Worm (Caenorhabditis elegans) whole organism, L1 larva: ENCODE results near the gene smc-5.

ENCODE experiments used
- C16A3.4 ChIP-seq: fragments of 150-350 bp; optimal IDR thresholded peaks from 2 replicates; lab custom pipeline; 2014; ENCODE audit warnings: missing biosample characterization, missing genetic modification characterization
- C34B4.2 ChIP-seq: sonication (generic microtip); optimal IDR thresholded peaks from 2 replicates; lab custom pipeline; 2017; ENCODE audit warnings: mild to moderate bottlenecking, missing genetic modification characterization, missing compliant biosample characterization
- F16B12.6 ChIP-seq: fragments of 150-350 bp; optimal IDR thresholded peaks from 2 replicates; lab custom pipeline; 2014; ENCODE audit warnings: missing biosample characterization, missing genetic modification characterization
- aha-1 ChIP-seq: fragments of 150-350 bp; optimal IDR thresholded peaks from 2 replicates; lab custom pipeline; 2014; ENCODE audit warnings: missing biosample characterization, missing genetic modification characterization
- alr-1 ChIP-seq: fragments of 200-800 bp; sonication (Bioruptor generic); optimal IDR thresholded peaks from 2 replicates; lab custom pipeline; 2018; ENCODE audit warnings: borderline replicate concordance, mild to moderate bottlenecking, missing genetic modification characterization, missing compliant biosample characterization
- aly-2 ChIP-seq: fragments of 150-350 bp; optimal IDR thresholded peaks from 2 replicates; lab custom pipeline; 2014; ENCODE audit warnings: missing biosample characterization, missing genetic modification characterization
- blmp-1 ChIP-seq: fragments of 150-350 bp; optimal IDR thresholded peaks from 2 replicates; lab custom pipeline; 2014; ENCODE audit warnings: missing biosample characterization, missing genetic modification characterization
- ceh-63 ChIP-seq: fragments of 200-800 bp; sonication (Bioruptor generic); optimal IDR thresholded peaks from 2 replicates; lab custom pipeline; 2018; ENCODE audit warnings: mild to moderate bottlenecking, missing genetic modification characterization, missing compliant biosample characterization
- ceh-82 ChIP-seq, 3 experiments: fragments of 150-350 bp in 1 of 3; sonication (generic microtip) in 2 of 3; optimal IDR thresholded peaks; 2 replicates each; lab custom pipeline; 2014 to 2017; ENCODE audit warnings: missing biosample characterization in 3 of 3, missing genetic modification characterization in 3 of 3
- ceh-88 ChIP-seq: fragments of 200-800 bp; sonication (Bioruptor generic); IDR thresholded peaks from 2 replicates; pipeline ENCODE4 v1.3.6; 2022; ENCODE audit warnings: missing genetic modification characterization, missing compliant biosample characterization
- ceh-90 ChIP-seq: sonication (generic microtip); optimal IDR thresholded peaks from 2 replicates; lab custom pipeline; 2016; ENCODE audit warnings: missing genetic modification characterization, missing compliant biosample characterization
- ces-1 ChIP-seq: fragments of 150-350 bp; optimal IDR thresholded peaks from 2 replicates; lab custom pipeline; 2014; ENCODE audit warnings: missing biosample characterization, missing genetic modification reagents, missing genetic modification characterization
- dsc-1 ChIP-seq: sonication (generic microtip); optimal IDR thresholded peaks from 2 replicates; lab custom pipeline; 2016; ENCODE audit warnings: mild to moderate bottlenecking, missing genetic modification characterization, missing compliant biosample characterization
- efl-1 ChIP-seq, 4 experiments: fragments of 150-350 bp; optimal IDR thresholded peaks in 3 of 4; peaks in 1 of 4; 1 replicate in 1 of 4; 2 replicates in 3 of 4; lab custom pipeline; 2014; ENCODE audit warnings: missing biosample characterization in 2 of 4, missing genetic modification characterization in 2 of 4, missing genetic modification reagents in 2 of 4
- elt-3 ChIP-seq, 6 experiments: fragments of 150-350 bp in 1 of 6; sonication (generic microtip); optimal IDR thresholded peaks; 2 replicates each; lab custom pipeline; 2017 to 2018; ENCODE audit warnings: missing biosample characterization in 6 of 6, missing genetic modification characterization in 6 of 6, inconsistent platforms in 1 of 6
- fkh-4 ChIP-seq: sonication (generic microtip); optimal IDR thresholded peaks from 2 replicates; lab custom pipeline; 2016; ENCODE audit warnings: missing compliant biosample characterization, missing genetic modification characterization, borderline replicate concordance
- fkh-8 ChIP-seq: sonication (generic microtip); optimal IDR thresholded peaks from 2 replicates; lab custom pipeline; 2016; ENCODE audit warnings: mild to moderate bottlenecking, missing genetic modification characterization, missing compliant biosample characterization
- fos-1 ChIP-seq: fragments of 150-350 bp; optimal IDR thresholded peaks from 2 replicates; lab custom pipeline; 2014; ENCODE audit warnings: missing biosample characterization, missing genetic modification characterization
- grh-1 ChIP-seq: fragments of 200-800 bp; sonication (Bioruptor generic); IDR thresholded peaks from 2 replicates; pipeline ENCODE4 v1.3.6; 2022; ENCODE audit warnings: missing genetic modification reagents, missing genetic modification characterization, missing compliant biosample characterization
- hlh-4 ChIP-seq: sonication (generic microtip); optimal IDR thresholded peaks from 2 replicates; lab custom pipeline; 2016; ENCODE audit warnings: mild to moderate bottlenecking, missing genetic modification characterization, missing compliant biosample characterization
- hpl-2 ChIP-seq: fragments of 150-350 bp; optimal IDR thresholded peaks from 2 replicates; lab custom pipeline; 2014; ENCODE audit warnings: missing biosample characterization, missing genetic modification reagents, missing genetic modification characterization
- irx-1 ChIP-seq: sonication (generic microtip); optimal IDR thresholded peaks from 2 replicates; lab custom pipeline; 2016; ENCODE audit warnings: missing genetic modification characterization, missing compliant biosample characterization
- isw-1 ChIP-seq: fragments of 200-800 bp; sonication (Bioruptor generic); IDR thresholded peaks from 2 replicates; pipeline ENCODE4 v1.3.6; 2022; ENCODE audit warnings: missing genetic modification characterization, missing compliant biosample characterization
- lin-13 ChIP-seq: fragments of 150-350 bp; optimal IDR thresholded peaks from 2 replicates; lab custom pipeline; 2014; ENCODE audit warnings: missing biosample characterization, missing genetic modification reagents, missing genetic modification characterization
- lin-15B ChIP-seq: fragments of 150-350 bp; sonication (generic microtip); optimal IDR thresholded peaks from 3 replicates; lab custom pipeline; 2014; ENCODE audit warnings: missing biosample characterization, missing genetic modification characterization
- lin-35 ChIP-seq, 2 experiments: fragments of 150-350 bp; optimal IDR thresholded peaks; 2 replicates each; lab custom pipeline; 2014; ENCODE audit warnings: missing biosample characterization in 2 of 2, missing genetic modification characterization in 2 of 2, missing genetic modification reagents in 2 of 2
- lin-39 ChIP-seq: fragments of 150-350 bp; optimal IDR thresholded peaks from 2 replicates; lab custom pipeline; 2014; ENCODE audit warnings: missing biosample characterization, missing genetic modification reagents, missing genetic modification characterization
- mdl-1 ChIP-seq, 2 experiments: fragments of 150-350 bp; optimal IDR thresholded peaks; 2 replicates each; lab custom pipeline; 2014 to 2017; ENCODE audit warnings: missing biosample characterization in 2 of 2, missing genetic modification characterization in 2 of 2, inconsistent platforms in 1 of 2
- mep-1 ChIP-seq: fragments of 150-350 bp; optimal IDR thresholded peaks from 2 replicates; lab custom pipeline; 2014; ENCODE audit warnings: missing biosample characterization, missing genetic modification characterization
- nhr-11 ChIP-seq: fragments of 150-350 bp; optimal IDR thresholded peaks from 2 replicates; lab custom pipeline; 2014; ENCODE audit warnings: missing biosample characterization, missing genetic modification characterization
- nhr-19 ChIP-seq: fragments of 200-800 bp; sonication (Bioruptor generic); conservative IDR thresholded peaks from 2 replicates; pipeline ENCODE4 v1.3.6; 2022; ENCODE audit warnings: missing genetic modification characterization, missing compliant biosample characterization
- nhr-47 ChIP-seq: sonication (generic microtip); optimal IDR thresholded peaks from 2 replicates; lab custom pipeline; 2016; ENCODE audit warnings: mild to moderate bottlenecking, missing genetic modification characterization, moderate library complexity, missing compliant biosample characterization
- nhr-71 ChIP-seq: sonication (generic microtip); optimal IDR thresholded peaks from 2 replicates; lab custom pipeline; 2016; ENCODE audit warnings: mild to moderate bottlenecking, missing genetic modification characterization, moderate library complexity, missing compliant biosample characterization
- nhr-76 ChIP-seq: sonication (generic microtip); optimal IDR thresholded peaks from 2 replicates; lab custom pipeline; 2017; ENCODE audit warnings: missing biosample characterization, missing genetic modification characterization
- nhr-84 ChIP-seq: sonication (generic microtip); optimal IDR thresholded peaks from 2 replicates; lab custom pipeline; 2017; ENCODE audit warnings: missing biosample characterization, missing genetic modification characterization
- nhr-85 ChIP-seq: sonication (generic microtip); peaks from one replicate; lab custom pipeline; 2016; ENCODE audit warnings: missing genetic modification characterization, inconsistent platforms, missing compliant biosample characterization
- nhr-90 ChIP-seq: sonication (generic microtip); optimal IDR thresholded peaks from 2 replicates; lab custom pipeline; 2016; ENCODE audit warnings: mild to moderate bottlenecking, missing genetic modification characterization, missing compliant biosample characterization; ENCODE audit not compliant: poor library complexity
- pax-3 ChIP-seq: fragments of 200-800 bp; sonication (Bioruptor generic); optimal IDR thresholded peaks from 2 replicates; lab custom pipeline; 2018; ENCODE audit warnings: mild to moderate bottlenecking, missing genetic modification characterization, moderate library complexity, missing compliant biosample characterization
- pqm-1 ChIP-seq: sonication (generic microtip); optimal IDR thresholded peaks from 3 replicates; lab custom pipeline; 2017; ENCODE audit warnings: missing biosample characterization, missing genetic modification characterization
- rnt-1 ChIP-seq: sonication (generic microtip); optimal IDR thresholded peaks from 2 replicates; lab custom pipeline; 2016; ENCODE audit warnings: mild to moderate bottlenecking, missing genetic modification characterization, moderate library complexity, missing compliant biosample characterization
- snpc-4 ChIP-seq: fragments of 150-350 bp; optimal IDR thresholded peaks from 2 replicates; lab custom pipeline; 2014; ENCODE audit warnings: missing biosample characterization, missing genetic modification characterization
- snu-23 ChIP-seq: sonication (generic microtip); optimal IDR thresholded peaks from 2 replicates; lab custom pipeline; 2016; ENCODE audit warnings: missing genetic modification characterization, missing compliant biosample characterization
- tlp-1 ChIP-seq: fragments of 150-350 bp; optimal IDR thresholded peaks from 2 replicates; lab custom pipeline; 2014; ENCODE audit warnings: missing biosample characterization, missing genetic modification characterization
- unc-130 ChIP-seq: fragments of 150-350 bp; optimal IDR thresholded peaks from 2 replicates; lab custom pipeline; 2017; ENCODE audit warnings: missing biosample characterization, missing genetic modification characterization, inconsistent platforms
- unc-30 ChIP-seq: sonication (generic microtip); optimal IDR thresholded peaks from 2 replicates; lab custom pipeline; 2017; ENCODE audit warnings: missing biosample characterization, missing genetic modification characterization
- unc-86 ChIP-seq: sonication (generic microtip); optimal IDR thresholded peaks from 2 replicates; lab custom pipeline; 2016; ENCODE audit warnings: missing genetic modification characterization, missing compliant biosample characterization
- unc-98 ChIP-seq: fragments of 200-800 bp; sonication (Bioruptor generic); IDR thresholded peaks from 2 replicates; pipeline ENCODE4 v1.3.6; 2022; ENCODE audit warnings: missing genetic modification characterization, missing compliant biosample characterization
- vab-15 ChIP-seq: sonication (generic microtip); optimal IDR thresholded peaks from 2 replicates; lab custom pipeline; 2017; ENCODE audit warnings: missing genotype, mild to moderate bottlenecking, missing genetic modification characterization, missing compliant biosample characterization
- xbp-1 ChIP-seq: sonication (generic microtip); optimal IDR thresholded peaks from 2 replicates; lab custom pipeline; 2016; ENCODE audit warnings: missing genetic modification characterization, missing compliant biosample characterization
- zag-1 ChIP-seq: fragments of 150-350 bp; optimal IDR thresholded peaks from 2 replicates; lab custom pipeline; 2014; ENCODE audit warnings: missing biosample characterization, missing genetic modification characterization
- ztf-4 ChIP-seq: fragments of 150-350 bp; optimal IDR thresholded peaks from 2 replicates; lab custom pipeline; 2014; ENCODE audit warnings: missing biosample characterization, missing genetic modification characterization

The smc-5 gene

ce11 chrII:5056254-5056653, 5.7 kb upstream of the smc-5 start (continued):
- TF ChIP-seq ceh-82 (tag; optimal IDR thresholded peaks at IDR 0.05; lab: Kevin White, UChicago) = no peak

- TF ChIP-seq nhr-11 (tag; lab: Kevin White, UChicago) (no peak), fkh-4 (tag; lab: Kevin White, UChicago) (no peak), nhr-19 (GFP tag; lab: Robert Waterston, UW) (peak; percentile 76), hlh-4 (tag; lab: Kevin White, UChicago) (no peak), tlp-1 (tag; lab: Kevin White, UChicago) (no peak), snpc-4 (tag; lab: Kevin White, UChicago) (peak; percentile 98), nhr-90 (tag; lab: Kevin White, UChicago) (peak; percentile 74), ceh-88 (GFP tag; lab: Robert Waterston, UW) (no peak), lin-39 (no peak), lin-13 (GFP tag; lab: Kevin White, UChicago) (peak; percentile 62), ces-1 (GFP tag; lab: Kevin White, UChicago) (no peak), C34B4.2 (tag; lab: Kevin White, UChicago) (no peak), unc-130 (tag; lab: Kevin White, UChicago) (peak; percentile 38), ceh-63 (GFP tag; lab: Kevin White, UChicago) (no peak), blmp-1 (tag; lab: Kevin White, UChicago) (no peak), mep-1 (peak; percentile 67), nhr-76 (no peak), C16A3.4 (tag; lab: Kevin White, UChicago) (peak; percentile 44), aly-2 (tag; lab: Kevin White, UChicago) (no peak), nhr-71 (tag; lab: Kevin White, UChicago) (peak; percentile 74), ceh-90 (no peak), elt-3 (tag; optimal IDR thresholded peaks at IDR 0.05; lab: Kevin White, UChicago) (peak in 1 of 6 experiments; percentile 59), ztf-4 (tag; lab: Kevin White, UChicago) (no peak), vab-15 (tag; lab: Kevin White, UChicago) (no peak), lin-15B (no peak), aha-1 (tag; lab: Kevin White, UChicago) (no peak), hpl-2 (no peak), alr-1 (tag; lab: Kevin White, UChicago) (no peak), efl-1 (optimal IDR thresholded peaks at IDR 0.05; lab: Kevin White, UChicago) (peak; percentile 41 to 67), efl-1 (GFP tag; optimal IDR thresholded peaks at IDR 0.05 in 1 of 2; lab: Kevin White, UChicago) (peak; percentile 39 to 94), unc-30 (tag; lab: Kevin White, UChicago) (no peak), pax-3 (tag; lab: Kevin White, UChicago) (peak; percentile 29), irx-1 (no peak), unc-98 (GFP tag; lab: Robert Waterston, UW) (no peak), pqm-1 (tag; lab: Kevin White, UChicago) (no peak), nhr-85 (tag; lab: Kevin White, UChicago) (peak; percentile 81), isw-1 (no peak; the same call in 1 of the 2 replicates), dsc-1 (tag; lab: Kevin White, UChicago) (peak; percentile 52), grh-1 (GFP tag; lab: Robert Waterston, UW) (0 out of 2 replicates have a peak, but pooled peaks have one; percentile 21), unc-86 (no peak), zag-1 (tag; lab: Kevin White, UChicago) (no peak), nhr-84 (no peak), rnt-1 (peak; percentile 85), F16B12.6 (tag; lab: Kevin White, UChicago) (peak; percentile 26), fkh-8 (no peak), lin-35 (GFP tag; optimal IDR thresholded peaks at IDR 0.05; lab: Kevin White, UChicago) (peak; percentile 53 to 77), xbp-1 (tag; lab: Kevin White, UChicago) (peak; percentile 49), fos-1 (peak; percentile 29), snu-23 (GFP tag; lab: Kevin White, UChicago) (peak; percentile 79), nhr-47 (tag; lab: Kevin White, UChicago) (peak; percentile 70), mdl-1 (tag; optimal IDR thresholded peaks at IDR 0.05; lab: Kevin White, UChicago) (peak in 1 of 2 experiments; percentile 60)
Measured at ce11 chrII:5057315-5057714, 4.6 kb upstream of the smc-5 start.
